Worm (Caenorhabditis elegans) whole organism, young adult: ENCODE results near the gene maa-1.

Experiments
- C06A6.2 ChIP-seq: fragments of 200-800 bp; sonication (Bioruptor generic); conservative IDR thresholded peaks from 2 replicates; pipeline ENCODE4 v1.3.6; 2022; ENCODE audit warnings: missing genetic modification characterization, missing compliant biosample characterization
- F33H1.4 ChIP-seq: fragments of 200-800 bp; sonication (Bioruptor generic); IDR thresholded peaks from 2 replicates; pipeline ENCODE4 v1.3.6; 2022; ENCODE audit warnings: missing genetic modification reagents, missing genetic modification characterization, missing compliant biosample characterization
- F49E8.2 ChIP-seq: sonication (generic microtip); optimal IDR thresholded peaks from 3 replicates; lab custom pipeline; 2017; ENCODE audit warnings: missing genetic modification characterization, mild to moderate bottlenecking, missing compliant biosample characterization, antibody characterized with exemption, moderate library complexity; ENCODE audit not compliant: insufficient read depth
- F57A8.1 ChIP-seq: fragments of 200-800 bp; sonication (Bioruptor generic); optimal IDR thresholded peaks from 2 replicates; lab custom pipeline; 2018; ENCODE audit warnings: mild to moderate bottlenecking, missing genetic modification characterization, moderate library complexity, missing compliant biosample characterization
- K11D2.4 ChIP-seq: fragments of 200-800 bp; sonication (Bioruptor generic); IDR thresholded peaks from 2 replicates; pipeline ENCODE4 v1.3.6; 2022; ENCODE audit warnings: missing genetic modification reagents, missing genetic modification characterization, missing compliant biosample characterization
- K12H6.12 ChIP-seq: fragments of 200-800 bp; sonication (Bioruptor generic); optimal IDR thresholded peaks from 2 replicates; lab custom pipeline; 2018; ENCODE audit warnings: mild to moderate bottlenecking, missing genetic modification characterization, missing compliant biosample characterization
- Y53G8AR.9 ChIP-seq: fragments of 200-800 bp; sonication (Bioruptor generic); conservative IDR thresholded peaks from 2 replicates; pipeline ENCODE4 v1.3.6; 2022; ENCODE audit warnings: missing genetic modification reagents, missing genetic modification characterization, missing compliant biosample characterization
- Y56A3A.18 ChIP-seq: fragments of 200-800 bp; sonication (Bioruptor generic); IDR thresholded peaks from 2 replicates; pipeline ENCODE4 v1.3.6; 2022; ENCODE audit warnings: missing genetic modification reagents, missing genetic modification characterization, missing compliant biosample characterization
- Y79H2A.3 ChIP-seq: fragments of 200-800 bp; sonication (Bioruptor generic); conservative IDR thresholded peaks from 2 replicates; pipeline ENCODE4 v1.3.6; 2022; ENCODE audit warnings: missing genetic modification reagents, missing genetic modification characterization, missing compliant biosample characterization
- ama-1 ChIP-seq, 3 experiments: fragments of 150-350 bp in 1 of 3; sonication (generic microtip) in 2 of 3; optimal IDR thresholded peaks; 2 replicates each; lab custom pipeline; 2014 to 2018; ENCODE audit warnings: missing biosample characterization in 2 of 3, missing genetic modification characterization in 2 of 3, missing genetic modification reagents in 2 of 3
- aptf-2 ChIP-seq: fragments of 200-800 bp; sonication (Bioruptor generic); conservative IDR thresholded peaks from 2 replicates; pipeline ENCODE4 v1.3.6; 2022; ENCODE audit warnings: missing genetic modification reagents, missing genetic modification characterization, missing compliant biosample characterization
- aptf-3 ChIP-seq: fragments of 200-800 bp; sonication (Bioruptor generic); IDR thresholded peaks from 2 replicates; pipeline ENCODE4 v1.3.6; 2022; ENCODE audit warnings: missing genetic modification characterization, missing compliant biosample characterization
- atf-7 ChIP-seq: sonication (generic microtip); optimal IDR thresholded peaks from 2 replicates; lab custom pipeline; 2017; ENCODE audit warnings: mild to moderate bottlenecking, missing genetic modification characterization, missing compliant biosample characterization
- ccch-3 ChIP-seq: fragments of 200-800 bp; sonication (Bioruptor generic); optimal IDR thresholded peaks from 2 replicates; lab custom pipeline; 2018; ENCODE audit warnings: mild to moderate bottlenecking, missing genetic modification characterization, missing compliant biosample characterization
- cebp-2 ChIP-seq: fragments of 200-800 bp; sonication (Bioruptor generic); IDR thresholded peaks from 2 replicates; pipeline ENCODE4 v1.3.6; 2022; ENCODE audit warnings: missing genetic modification characterization, missing compliant biosample characterization
- ceh-79 ChIP-seq: sonication (generic microtip); optimal IDR thresholded peaks from 2 replicates; lab custom pipeline; 2017; ENCODE audit warnings: mild to moderate bottlenecking, missing genetic modification characterization, missing compliant biosample characterization
- ceh-91 ChIP-seq: fragments of 200-800 bp; sonication (Bioruptor generic); IDR thresholded peaks from 2 replicates; pipeline ENCODE4 v1.3.6; 2022; ENCODE audit warnings: missing genetic modification reagents, missing genetic modification characterization, missing compliant biosample characterization
- dpl-1 ChIP-seq: fragments of 150-350 bp; optimal IDR thresholded peaks from 2 replicates; lab custom pipeline; 2014; ENCODE audit warnings: missing biosample characterization, missing genetic modification reagents, missing genetic modification characterization
- ekl-4 ChIP-seq: fragments of 200-800 bp; sonication (Bioruptor generic); IDR thresholded peaks from 2 replicates; pipeline ENCODE4 v1.3.6; 2022; ENCODE audit warnings: missing genetic modification reagents, missing genetic modification characterization, missing compliant biosample characterization
- hmg-1.2 ChIP-seq: fragments of 200-800 bp; sonication (Bioruptor generic); IDR thresholded peaks from 2 replicates; pipeline ENCODE4 v1.3.6; 2022; ENCODE audit warnings: missing genetic modification reagents, missing genetic modification characterization, missing compliant biosample characterization
- hmg-20 ChIP-seq: fragments of 200-800 bp; sonication (Bioruptor generic); IDR thresholded peaks from 2 replicates; pipeline ENCODE4 v1.3.6; 2022; ENCODE audit warnings: missing genetic modification reagents, missing genetic modification characterization, missing compliant biosample characterization
- let-526 ChIP-seq: fragments of 200-800 bp; sonication (Bioruptor generic); IDR thresholded peaks from 2 replicates; pipeline ENCODE4 v1.3.6; 2022; ENCODE audit warnings: missing genetic modification reagents, missing genetic modification characterization, missing compliant biosample characterization
- let-607 ChIP-seq, 2 experiments: fragments of 200-800 bp in 1 of 2; sonication (Bioruptor generic) in 1 of 2; sonication (generic microtip) in 1 of 2; optimal IDR thresholded peaks; 2 replicates each; lab custom pipeline; 2016 to 2018; ENCODE audit warnings: mild to moderate bottlenecking in 2 of 2, missing compliant biosample characterization in 2 of 2, missing genetic modification characterization in 2 of 2, moderate library complexity in 2 of 2, missing genotype in 1 of 2
- lin-26 ChIP-seq: fragments of 200-800 bp; sonication (Bioruptor generic); IDR thresholded peaks from 2 replicates; pipeline ENCODE4 v1.3.6; 2022; ENCODE audit warnings: missing genetic modification reagents, missing genetic modification characterization, missing compliant biosample characterization
- lsl-1 ChIP-seq: fragments of 200-800 bp; sonication (Bioruptor generic); optimal IDR thresholded peaks from 2 replicates; lab custom pipeline; 2018; ENCODE audit warnings: mild to moderate bottlenecking, missing genetic modification characterization, moderate library complexity, missing compliant biosample characterization
- madf-10 ChIP-seq: sonication (generic microtip); optimal IDR thresholded peaks from 2 replicates; lab custom pipeline; 2016; ENCODE audit warnings: mild to moderate bottlenecking, missing genetic modification characterization, missing compliant biosample characterization
- madf-6 ChIP-seq: fragments of 200-800 bp; sonication (Bioruptor generic); IDR thresholded peaks from 2 replicates; pipeline ENCODE4 v1.3.6; 2022; ENCODE audit warnings: missing genetic modification reagents, missing genetic modification characterization, missing compliant biosample characterization
- mcd-1 ChIP-seq: fragments of 200-800 bp; sonication (Bioruptor generic); IDR thresholded peaks from 2 replicates; pipeline ENCODE4 v1.3.6; 2022; ENCODE audit warnings: missing genetic modification reagents, missing genetic modification characterization, missing compliant biosample characterization
- nfyb-1 ChIP-seq: fragments of 200-800 bp; sonication (Bioruptor generic); IDR thresholded peaks from 2 replicates; pipeline ENCODE4 v1.3.6; 2022; ENCODE audit warnings: missing genetic modification reagents, missing genetic modification characterization, missing compliant biosample characterization
- pbrm-1 ChIP-seq: fragments of 200-800 bp; sonication (Bioruptor generic); IDR thresholded peaks from 2 replicates; pipeline ENCODE4 v1.3.6; 2022; ENCODE audit warnings: missing genetic modification reagents, missing genetic modification characterization, missing compliant biosample characterization
- pha-4 ChIP-seq: fragments of 150-350 bp; sonication (generic microtip); optimal IDR thresholded peaks from 2 replicates; lab custom pipeline; 2014; ENCODE audit warnings: missing biosample characterization, missing genetic modification reagents, missing genetic modification characterization
- rcor-1 ChIP-seq: fragments of 200-800 bp; sonication (Bioruptor generic); IDR thresholded peaks from 2 replicates; pipeline ENCODE4 v1.3.6; 2022; ENCODE audit warnings: missing genetic modification reagents, missing genetic modification characterization, missing compliant biosample characterization
- sdz-38 ChIP-seq: sonication (generic microtip); optimal IDR thresholded peaks from 2 replicates; lab custom pipeline; 2016; ENCODE audit warnings: missing genotype, missing genetic modification characterization, missing compliant biosample characterization
- sea-2 ChIP-seq: fragments of 200-800 bp; sonication (Bioruptor generic); IDR thresholded peaks from 2 replicates; pipeline ENCODE4 v1.3.6; 2022; ENCODE audit warnings: missing genetic modification characterization, missing compliant biosample characterization
- snpc-1.1 ChIP-seq: sonication (generic microtip); optimal IDR thresholded peaks from 2 replicates; lab custom pipeline; 2017; ENCODE audit warnings: missing genetic modification characterization, mild to moderate bottlenecking, missing compliant biosample characterization, antibody characterized with exemption, moderate library complexity, missing genotype, missing genetic modification reagents; ENCODE audit not compliant: insufficient read depth
- snpc-4 ChIP-seq, 5 experiments: fragments of 150-350 bp in 1 of 5; sonication (generic microtip) in 4 of 5; optimal IDR thresholded peaks; 2 replicates each; lab custom pipeline; 2014 to 2018; ENCODE audit warnings: missing genetic modification characterization in 5 of 5, missing biosample characterization in 3 of 5, antibody characterized with exemption in 2 of 5, mild to moderate bottlenecking in 2 of 5, missing compliant biosample characterization in 2 of 5, missing genotype in 2 of 5, moderate library complexity in 2 of 5, missing genetic modification reagents in 1 of 5
- tbp1 ChIP-seq: fragments of 200-800 bp; sonication (Bioruptor generic); optimal IDR thresholded peaks from 2 replicates; lab custom pipeline; 2018; ENCODE audit warnings: mild to moderate bottlenecking, missing genetic modification characterization, missing compliant biosample characterization
- xnd-1 ChIP-seq: sonication (generic microtip); optimal IDR thresholded peaks from 2 replicates; lab custom pipeline; 2016; ENCODE audit warnings: missing genotype, missing genetic modification reagents, missing genetic modification characterization, missing compliant biosample characterization
- zfh-2 ChIP-seq: fragments of 200-800 bp; sonication (Bioruptor generic); conservative IDR thresholded peaks from 2 replicates; pipeline ENCODE4 v1.3.6; 2022; ENCODE audit warnings: missing genetic modification reagents, missing genetic modification characterization, missing compliant biosample characterization
- ztf-18 ChIP-seq: sonication (generic microtip); optimal IDR thresholded peaks from 2 replicates; lab custom pipeline; 2016; ENCODE audit warnings: missing genotype, mild to moderate bottlenecking, missing genetic modification characterization, missing compliant biosample characterization
- ztf-26 ChIP-seq: sonication (generic microtip); optimal IDR thresholded peaks from 2 replicates; lab custom pipeline; 2017; ENCODE audit warnings: missing genetic modification characterization, missing compliant biosample characterization
- ztf-28 ChIP-seq: fragments of 200-800 bp; sonication (Bioruptor generic); IDR thresholded peaks from 2 replicates; pipeline ENCODE4 v1.3.6; 2022; ENCODE audit warnings: missing genetic modification reagents, missing genetic modification characterization, missing compliant biosample characterization
- ztf-6 ChIP-seq: fragments of 200-800 bp; sonication (Bioruptor generic); IDR thresholded peaks from 2 replicates; pipeline ENCODE4 v1.3.6; 2022; ENCODE audit warnings: missing genetic modification reagents, missing genetic modification characterization, missing compliant biosample characterization

The maa-1 gene

ce11 chrIII:11870009-11870408 lies 47.7 kb upstream of the maa-1 start (continued):
- TF ChIP-seq F33H1.4 (GFP tag; lab: Robert Waterston, UW) (no peak), F57A8.1 (GFP tag; lab: Kevin White, UChicago) (no peak), ceh-79 (no peak), madf-10 (tag; lab: Kevin White, UChicago) (peak; percentile 59), tbp1 (GFP tag; lab: Kevin White, UChicago) (peak; percentile 51), sea-2 (GFP tag; lab: Robert Waterston, UW) (no peak), zfh-2 (peak; percentile 93), lsl-1 (GFP tag; lab: Kevin White, UChicago) (no peak), C06A6.2 (GFP tag; lab: Robert Waterston, UW) (no peak), dpl-1 (no peak), madf-6 (GFP tag; lab: Robert Waterston, UW) (no peak), cebp-2 (no peak), ztf-18 (tag; lab: Kevin White, UChicago) (no peak), ama-1 (optimal IDR thresholded peaks at IDR 0.05; lab: Kevin White, UChicago) (no peak), ama-1 (GFP tag; optimal IDR thresholded peaks at IDR 0.05; lab: Kevin White, UChicago) (no peak), lin-26 (GFP tag; lab: Robert Waterston, UW) (peak; percentile 28; the same call in 1 of the 2 replicates), K11D2.4 (GFP tag; lab: Robert Waterston, UW) (0 out of 2 replicates have a peak, but pooled peaks have one; percentile 38), Y53G8AR.9 (GFP tag; lab: Robert Waterston, UW) (0 out of 2 replicates have a peak, but pooled peaks have one; percentile 23), rcor-1 (GFP tag; lab: Robert Waterston, UW) (no peak), xnd-1 (tag; lab: Kevin White, UChicago) (no peak), snpc-4 (GFP tag; optimal IDR thresholded peaks at IDR 0.05; lab: Kevin White, UChicago) (peak; percentile 50), snpc-4 (tag; optimal IDR thresholded peaks at IDR 0.05; lab: Kevin White, UChicago) (peak; percentile 69 to 85 (median 79)), atf-7 (no peak), mcd-1 (peak; percentile 67), F49E8.2 (tag; lab: Kevin White, UChicago) (no peak), let-526 (GFP tag; lab: Robert Waterston, UW) (no peak), let-607 (tag; optimal IDR thresholded peaks at IDR 0.05; lab: Kevin White, UChicago) (peak; percentile 14 to 16), ekl-4 (GFP tag; lab: Robert Waterston, UW) (no peak), ztf-28 (GFP tag; lab: Robert Waterston, UW) (no peak), snpc-1.1 (tag; lab: Kevin White, UChicago) (no peak), ztf-26 (peak; percentile 18), pbrm-1 (peak; percentile 28; the same call in 1 of the 2 replicates), hmg-20 (GFP tag; lab: Robert Waterston, UW) (no peak), aptf-2 (peak; percentile 51; the same call in 1 of the 2 replicates), nfyb-1 (GFP tag; lab: Robert Waterston, UW) (peak; percentile 74), pha-4 (no peak), ccch-3 (GFP tag; lab: Kevin White, UChicago) (no peak), hmg-1.2 (GFP tag; lab: Robert Waterston, UW) (peak; percentile 75; the same call in 1 of the 2 replicates), ztf-6 (GFP tag; lab: Robert Waterston, UW) (no peak), ceh-91 (GFP tag; lab: Robert Waterston, UW) (no peak), aptf-3 (GFP tag; lab: Robert Waterston, UW) (no peak), Y56A3A.18 (GFP tag; lab: Robert Waterston, UW) (no peak), sdz-38 (tag; lab: Kevin White, UChicago) (no peak), Y79H2A.3 (no peak), K12H6.12 (tag; lab: Kevin White, UChicago) (peak; percentile 88)
